Worm (Caenorhabditis elegans) whole organism, late embryonic: ENCODE measurements around the gene ergi-1.

Experiments
- ceh-24 ChIP-seq: sonication (generic microtip); optimal IDR thresholded peaks from 2 replicates; lab custom pipeline; 2016; ENCODE audit warnings: mild to moderate bottlenecking, missing genetic modification characterization, missing compliant biosample characterization
- ceh-31 ChIP-seq: sonication (generic microtip); optimal IDR thresholded peaks from 2 replicates; lab custom pipeline; 2016; ENCODE audit warnings: missing genetic modification characterization, missing compliant biosample characterization
- ceh-6 ChIP-seq: fragments of 200-800 bp; sonication (Bioruptor generic); optimal IDR thresholded peaks from 2 replicates; lab custom pipeline; 2018; ENCODE audit warnings: mild to moderate bottlenecking, missing genetic modification characterization, missing compliant biosample characterization
- elt-2 ChIP-seq: sonication (generic microtip); optimal IDR thresholded peaks from 2 replicates; lab custom pipeline; 2016; ENCODE audit warnings: missing genetic modification reagents, missing genetic modification characterization, missing compliant biosample characterization
- eyg-1 ChIP-seq: sonication (generic microtip); optimal IDR thresholded peaks from 2 replicates; lab custom pipeline; 2016; ENCODE audit warnings: missing genotype, missing genetic modification characterization, missing compliant biosample characterization
- fkh-10 ChIP-seq: fragments of 150-350 bp; optimal IDR thresholded peaks from 2 replicates; lab custom pipeline; 2014; ENCODE audit warnings: missing biosample characterization, missing genetic modification reagents, missing genetic modification characterization
- hlh-8 ChIP-seq: sonication (generic microtip); optimal IDR thresholded peaks from 2 replicates; lab custom pipeline; 2016; ENCODE audit warnings: missing genotype, missing genetic modification characterization, missing compliant biosample characterization
- nhr-11 ChIP-seq: fragments of 150-350 bp; optimal IDR thresholded peaks from 2 replicates; lab custom pipeline; 2014; ENCODE audit warnings: missing biosample characterization, missing genetic modification characterization
- pqm-1 ChIP-seq: sonication (generic microtip); optimal IDR thresholded peaks from 2 replicates; lab custom pipeline; 2016; ENCODE audit warnings: missing genetic modification characterization, missing compliant biosample characterization
- pros-1 ChIP-seq: fragments of 150-350 bp; optimal IDR thresholded peaks from 2 replicates; lab custom pipeline; 2014; ENCODE audit warnings: missing biosample characterization, missing genetic modification reagents, missing genetic modification characterization
- sdc-2 ChIP-seq: sonication (generic microtip); optimal IDR thresholded peaks from 2 replicates; lab custom pipeline; 2016; ENCODE audit warnings: missing genotype, missing genetic modification characterization, missing compliant biosample characterization

- no peak for TF ChIP-seq fkh-10
- no peak for TF ChIP-seq sdc-2
- no peak for TF ChIP-seq hlh-8 (tag; lab: Kevin White, UChicago)
- TF ChIP-seq elt-2 (tag; lab: Kevin White, UChicago) = no peak
- no peak for TF ChIP-seq pros-1 (tag; lab: Kevin White, UChicago)
- no peak for TF ChIP-seq nhr-11 (tag; lab: Kevin White, UChicago)
- no peak for TF ChIP-seq ceh-24 (tag; lab: Kevin White, UChicago)
- no peak for TF ChIP-seq ceh-31 (tag; lab: Kevin White, UChicago)
- TF ChIP-seq eyg-1 (tag; lab: Kevin White, UChicago) = no peak
- no peak for TF ChIP-seq pqm-1 (tag; lab: Kevin White, UChicago)
- no peak for TF ChIP-seq ceh-6
Measured at ce11 chrX:1997934-1998333, 37.1 kb downstream of the ergi-1 start, which contains the start of gene Y40A1A.3.
